Fruit fly (Drosophila melanogaster) whole organism, embryonic: ENCODE results near the gene CG15212.

ENCODE experiments used
- Antp ChIP-seq: fragments of 200-800 bp; sonication (Bioruptor generic); optimal IDR thresholded peaks from 3 replicates; lab custom pipeline; 2016; ENCODE audit warnings: missing biosample characterization, missing genetic modification characterization
- Atf-2 ChIP-seq: fragments of 200-800 bp; sonication (Bioruptor generic); optimal IDR thresholded peaks from 2 replicates; lab custom pipeline; 2016; ENCODE audit warnings: missing biosample characterization, missing genetic modification characterization
- Bgb ChIP-seq: fragments of 200-800 bp; sonication (Bioruptor generic); IDR thresholded peaks from 2 replicates; pipeline ENCODE4 v1.3.6; 2022; ENCODE audit warnings: missing biosample characterization, missing genetic modification characterization; ENCODE audit not compliant: partially characterized antibody
- CG10565 ChIP-seq: fragments of 200-800 bp; sonication (Bioruptor generic); optimal IDR thresholded peaks from 3 replicates; lab custom pipeline; 2016; ENCODE audit warnings: missing biosample characterization, mild to moderate bottlenecking, missing genetic modification characterization
- CG10654 ChIP-seq: fragments of 200-800 bp; sonication (Bioruptor generic); optimal IDR thresholded peaks from 2 replicates; lab custom pipeline; 2016; ENCODE audit warnings: missing biosample characterization, missing genetic modification characterization
- CG12219 ChIP-seq: fragments of 200-800 bp; sonication (Bioruptor generic); optimal IDR thresholded peaks from 3 replicates; lab custom pipeline; 2018; ENCODE audit warnings: missing biosample characterization, mild to moderate bottlenecking, missing genetic modification characterization
- CG15011 ChIP-seq: fragments of 200-800 bp; sonication (Bioruptor generic); optimal IDR thresholded peaks from 3 replicates; lab custom pipeline; 2018; ENCODE audit warnings: missing biosample characterization, mild to moderate bottlenecking, missing genetic modification characterization
- CG15479 ChIP-seq: fragments of 200-800 bp; sonication (Bioruptor generic); optimal IDR thresholded peaks from 3 replicates; lab custom pipeline; 2019; ENCODE audit warnings: missing biosample characterization, mild to moderate bottlenecking, missing genetic modification characterization, moderate library complexity
- CG1603 ChIP-seq: fragments of 200-800 bp; sonication (Bioruptor generic); optimal IDR thresholded peaks from 2 replicates; lab custom pipeline; 2019; ENCODE audit warnings: missing biosample characterization, mild to moderate bottlenecking, missing genetic modification characterization, moderate library complexity
- CG17361 ChIP-seq: fragments of 200-800 bp; sonication (Bioruptor generic); IDR thresholded peaks from 3 replicates; pipeline ENCODE4 v1.3.6; 2022; ENCODE audit warnings: missing biosample characterization, missing genetic modification characterization
- CG17829 ChIP-seq: fragments of 200-800 bp; optimal IDR thresholded peaks from 2 replicates; lab custom pipeline; 2019; ENCODE audit warnings: missing biosample characterization, mild to moderate bottlenecking, missing genetic modification characterization, moderate library complexity
- CG18599 ChIP-seq: fragments of 200-800 bp; sonication (Bioruptor generic); optimal IDR thresholded peaks from 3 replicates; lab custom pipeline; 2017; ENCODE audit warnings: missing biosample characterization, missing genetic modification characterization, mild to moderate bottlenecking, moderate library complexity, missing genetic modification reagents
- CG2202 ChIP-seq: fragments of 200-800 bp; sonication (Bioruptor generic); optimal IDR thresholded peaks from 2 replicates; lab custom pipeline; 2018; ENCODE audit warnings: missing biosample characterization, mild to moderate bottlenecking, missing genetic modification characterization
- CG2889 ChIP-seq: fragments of 200-800 bp; sonication (Bioruptor generic); IDR thresholded peaks from 3 replicates; pipeline ENCODE4 v1.3.6; 2022; ENCODE audit warnings: missing biosample characterization, missing genetic modification characterization
- CG3065 ChIP-seq: fragments of 200-800 bp; sonication (Bioruptor generic); optimal IDR thresholded peaks from 2 replicates; lab custom pipeline; 2016; ENCODE audit warnings: missing biosample characterization, missing genetic modification characterization
- CG32532 ChIP-seq: fragments of 200-800 bp; sonication (Bioruptor generic); IDR thresholded peaks from 2 replicates; pipeline ENCODE4 v1.3.6; 2022; ENCODE audit warnings: missing biosample characterization, missing genetic modification characterization
- CG3281 ChIP-seq: fragments of 200-800 bp; sonication (Bioruptor generic); optimal IDR thresholded peaks from 3 replicates; lab custom pipeline; 2017; ENCODE audit warnings: missing biosample characterization, mild to moderate bottlenecking, missing genetic modification characterization
- CG4360 ChIP-seq: fragments of 200-800 bp; sonication (Bioruptor generic); IDR thresholded peaks from 2 replicates; pipeline ENCODE4 v1.3.6; 2022; ENCODE audit warnings: missing biosample characterization, missing genetic modification characterization
- CG4707 ChIP-seq: fragments of 200-800 bp; sonication (Bioruptor generic); optimal IDR thresholded peaks from 2 replicates; lab custom pipeline; 2018; ENCODE audit warnings: missing biosample characterization, mild to moderate bottlenecking, missing genetic modification characterization, moderate library complexity
- CG6175 ChIP-seq: fragments of 200-800 bp; sonication (Bioruptor generic); IDR thresholded peaks from 3 replicates; pipeline ENCODE4 v1.3.6; 2022; ENCODE audit warnings: missing biosample characterization, missing genetic modification characterization
- CG7357 ChIP-seq: fragments of 200-800 bp; sonication (Bioruptor generic); IDR thresholded peaks from 3 replicates; pipeline ENCODE4 v1.3.6; 2022; ENCODE audit warnings: missing biosample characterization, missing genetic modification characterization
- Dek ChIP-seq: fragments of 200-800 bp; sonication (Bioruptor generic); optimal IDR thresholded peaks from 3 replicates; lab custom pipeline; 2019; ENCODE audit warnings: missing biosample characterization, mild to moderate bottlenecking, missing genetic modification characterization, moderate library complexity
- Ets97D ChIP-seq: fragments of 200-800 bp; sonication (Bioruptor generic); optimal IDR thresholded peaks from 3 replicates; lab custom pipeline; 2016; ENCODE audit warnings: missing biosample characterization, missing genetic modification characterization
- HHEX ChIP-seq: fragments of 200-800 bp; sonication (Bioruptor generic); optimal IDR thresholded peaks from 3 replicates; lab custom pipeline; 2017; ENCODE audit warnings: missing biosample characterization, mild to moderate bottlenecking, missing genetic modification characterization, missing genetic modification reagents
- Hr78 ChIP-seq, 2 experiments: fragments of 200-800 bp in 1 of 2; fragments of >200 bp in 1 of 2; sonication (Bioruptor generic) in 1 of 2; optimal IDR thresholded peaks; 2 replicates each; lab custom pipeline; 2017 to 2019; ENCODE audit warnings: missing biosample characterization in 2 of 2, missing genetic modification characterization in 2 of 2, mild to moderate bottlenecking in 1 of 2, moderate library complexity in 1 of 2
- Sox102F ChIP-seq: fragments of 200-800 bp; sonication (Bioruptor generic); optimal IDR thresholded peaks from 2 replicates; lab custom pipeline; 2018; ENCODE audit warnings: missing biosample characterization, mild to moderate bottlenecking, missing genetic modification characterization, moderate library complexity
- Ssrp ChIP-seq: fragments of 200-800 bp; sonication (Bioruptor generic); optimal IDR thresholded peaks from 2 replicates; lab custom pipeline; 2018; ENCODE audit warnings: missing biosample characterization, mild to moderate bottlenecking, missing genetic modification characterization, moderate library complexity
- TFAM ChIP-seq: fragments of 200-800 bp; sonication (Bioruptor generic); optimal IDR thresholded peaks from 2 replicates; lab custom pipeline; 2017; ENCODE audit warnings: missing biosample characterization, missing genetic modification characterization, inconsistent platforms
- abd-A ChIP-seq: fragments of 200-800 bp; sonication (Bioruptor generic); optimal IDR thresholded peaks from 3 replicates; lab custom pipeline; 2019; ENCODE audit warnings: missing biosample characterization, mild to moderate bottlenecking, missing genetic modification characterization, moderate library complexity
- az2 ChIP-seq: fragments of 200-800 bp; sonication (Bioruptor generic); optimal IDR thresholded peaks from 3 replicates; lab custom pipeline; 2016; ENCODE audit warnings: missing biosample characterization, missing genetic modification characterization
- bbx ChIP-seq: fragments of 200-800 bp; sonication (Bioruptor generic); IDR thresholded peaks from 2 replicates; pipeline ENCODE4 v1.3.6; 2022; ENCODE audit warnings: missing biosample characterization, missing genetic modification characterization; ENCODE audit not compliant: partially characterized antibody
- danr ChIP-seq: fragments of 200-800 bp; sonication (Bioruptor generic); IDR thresholded peaks from 2 replicates; pipeline ENCODE4 v1.3.6; 2022; ENCODE audit warnings: missing biosample characterization, missing genetic modification characterization
- dpn ChIP-seq, 2 experiments: fragments of 200-800 bp; sonication (Bioruptor generic); optimal IDR thresholded peaks; 3 replicates each; lab custom pipeline; 2016; ENCODE audit warnings: missing biosample characterization in 2 of 2, missing genetic modification characterization in 2 of 2
- dysf ChIP-seq: fragments of 200-800 bp; sonication (Bioruptor generic); IDR thresholded peaks from 3 replicates; pipeline ENCODE4 v1.3.6; 2022; ENCODE audit warnings: missing biosample characterization, missing genetic modification characterization
- hkb ChIP-seq, 2 experiments: fragments of 200-800 bp in 1 of 2; fragments of >200 bp in 1 of 2; sonication (Bioruptor generic) in 1 of 2; IDR thresholded peaks in 1 of 2; optimal IDR thresholded peaks in 1 of 2; 2 replicates each; pipeline versions ENCODE4 v1.3.6 to Lab custom; 2017 to 2022; ENCODE audit warnings: missing biosample characterization in 1 of 2, missing genetic modification characterization in 1 of 2
- jigr1 ChIP-seq: fragments of 200-800 bp; sonication (Bioruptor generic); IDR thresholded peaks from 3 replicates; pipeline ENCODE4 v1.3.6; 2022; ENCODE audit warnings: missing biosample characterization, missing genetic modification characterization
- jing ChIP-seq: fragments of 200-800 bp; sonication (Bioruptor generic); optimal IDR thresholded peaks from 2 replicates; lab custom pipeline; 2018; ENCODE audit warnings: missing biosample characterization, mild to moderate bottlenecking, missing genetic modification characterization
- jumu ChIP-seq: fragments of 200-800 bp; sonication (Bioruptor generic); optimal IDR thresholded peaks from 3 replicates; lab custom pipeline; 2016; ENCODE audit warnings: missing biosample characterization, missing genetic modification characterization
- ken ChIP-seq: fragments of 200-800 bp; sonication (Bioruptor generic); IDR thresholded peaks from 3 replicates; pipeline ENCODE4 v1.3.6; 2022; ENCODE audit warnings: missing biosample characterization, missing genetic modification characterization
- kni ChIP-seq: fragments of 200-800 bp; sonication (Bioruptor generic); optimal IDR thresholded peaks from 3 replicates; lab custom pipeline; 2017; ENCODE audit warnings: mild to moderate bottlenecking, missing biosample characterization, missing genetic modification reagents, missing genetic modification characterization
- org-1 ChIP-seq: fragments of 200-800 bp; sonication (Bioruptor generic); optimal IDR thresholded peaks from 2 replicates; lab custom pipeline; 2017; ENCODE audit warnings: missing biosample characterization, missing genetic modification characterization
- pho ChIP-seq: fragments of 200-800 bp; sonication (Bioruptor generic); optimal IDR thresholded peaks from 2 replicates; lab custom pipeline; 2016; ENCODE audit warnings: missing biosample characterization, missing genetic modification characterization
- pnt ChIP-seq: fragments of 200-800 bp; sonication (Bioruptor generic); optimal IDR thresholded peaks from 3 replicates; lab custom pipeline; 2016; ENCODE audit warnings: missing biosample characterization, missing genetic modification characterization
- sd ChIP-seq: fragments of 200-800 bp; sonication (Bioruptor generic); optimal IDR thresholded peaks from 3 replicates; lab custom pipeline; 2018; ENCODE audit warnings: missing biosample characterization, mild to moderate bottlenecking, missing genetic modification characterization, moderate library complexity
- sr ChIP-seq: fragments of 200-800 bp; sonication (Bioruptor generic); IDR thresholded peaks from 3 replicates; pipeline ENCODE4 v1.3.6; 2022; ENCODE audit warnings: missing biosample characterization, missing genetic modification characterization
- tup ChIP-seq: fragments of 200-800 bp; sonication (Bioruptor generic); optimal IDR thresholded peaks from 2 replicates; lab custom pipeline; 2016; ENCODE audit warnings: missing biosample characterization, mild to moderate bottlenecking, missing genetic modification characterization, moderate library complexity
- unc-4 ChIP-seq: fragments of 200-800 bp; sonication (Bioruptor generic); IDR thresholded peaks from 2 replicates; pipeline ENCODE4 v1.3.6; 2022; ENCODE audit warnings: missing biosample characterization, missing genetic modification characterization; ENCODE audit not compliant: partially characterized antibody
- zfh2 ChIP-seq: fragments of 200-800 bp; sonication (Bioruptor generic); optimal IDR thresholded peaks from 2 replicates; lab custom pipeline; 2016; ENCODE audit warnings: missing biosample characterization, missing genetic modification characterization

Gene CG15212

DNA sequence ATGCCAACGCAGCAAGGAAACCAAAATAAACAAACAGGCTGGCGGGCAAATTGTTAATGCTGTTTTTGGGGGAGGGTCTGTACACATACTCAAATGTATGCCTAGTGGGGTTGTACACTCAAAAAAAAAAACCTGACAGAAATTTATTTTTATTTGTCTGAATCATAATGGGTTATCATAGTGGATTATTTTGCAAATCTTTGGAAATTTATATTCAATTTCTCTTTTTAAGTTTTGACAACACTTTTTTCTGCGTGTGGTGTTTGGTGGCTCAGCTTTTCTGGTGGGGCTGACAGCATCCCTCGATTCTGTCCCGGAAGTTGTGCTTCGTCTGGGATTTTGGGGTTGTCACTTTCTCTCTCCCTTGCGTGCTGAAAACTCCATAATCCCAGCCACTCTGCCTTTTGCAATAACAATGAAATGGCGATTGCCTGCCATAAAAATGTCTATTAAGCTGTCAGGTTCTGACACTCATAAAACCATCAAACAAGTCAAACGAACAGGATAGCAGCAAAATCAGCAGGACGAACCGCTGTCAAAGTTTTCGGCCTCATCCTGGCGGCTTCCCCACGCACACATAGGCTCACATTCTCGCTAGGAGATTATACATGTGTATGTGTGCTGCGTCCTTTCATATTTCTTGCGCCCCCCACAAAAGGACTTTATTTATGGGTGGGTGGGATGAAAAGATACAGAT, 23.7 kb downstream of the CG15212 start (continued):
- no peak for TF ChIP-seq CG2202 (tag; lab: Kevin White, UChicago)
- peak; percentile 88 for TF ChIP-seq CG32532
- TF ChIP-seq pnt, result peak; percentile 71
- TF ChIP-seq sr (GFP tag; lab: Robert Waterston, UW), result no peak
- no peak for TF ChIP-seq jing (GFP tag; lab: Kevin White, UChicago)
- TF ChIP-seq CG1603, result peak; percentile 41
- TF ChIP-seq dpn (GFP tag; optimal IDR thresholded peaks at IDR 0.05; lab: Kevin White, UChicago), result peak; percentile 69 to 79
- TF ChIP-seq Atf-2 (GFP tag; lab: Kevin White, UChicago), result peak; percentile 51
- TF ChIP-seq CG6175 (GFP tag; lab: Robert Waterston, UW), result no peak
- no peak for TF ChIP-seq Bgb (GFP tag; lab: Robert Waterston, UW)
- TF ChIP-seq kni (GFP tag; lab: Kevin White, UChicago), result no peak
- TF ChIP-seq Sox102F (GFP tag; lab: Kevin White, UChicago), result peak; percentile 80
- peak; percentile 61; the same call in 1 of the 3 replicates for TF ChIP-seq jigr1
- no peak; the same call in 1 of the 3 replicates for TF ChIP-seq CG7357 (GFP tag; lab: Robert Waterston, UW)
- TF ChIP-seq Ssrp (tag; lab: Kevin White, UChicago), result peak; percentile 58
- no peak for TF ChIP-seq bbx (GFP tag; lab: Robert Waterston, UW)
- peak; percentile 71 for TF ChIP-seq HHEX (GFP tag; lab: Kevin White, UChicago)
- peak; percentile 83 for TF ChIP-seq pho
- peak; percentile 55 for TF ChIP-seq CG12219 (GFP tag; lab: Kevin White, UChicago)
- peak; percentile 37 for TF ChIP-seq Ets97D (GFP tag; lab: Kevin White, UChicago)
- no peak for TF ChIP-seq unc-4 (GFP tag; lab: Robert Waterston, UW)
- peak; percentile 72 for TF ChIP-seq tup (GFP tag; lab: Kevin White, UChicago)
- TF ChIP-seq CG15479 (GFP tag; lab: Kevin White, UChicago), result no peak
- TF ChIP-seq jumu, result peak; percentile 68
- peak; percentile 72 for TF ChIP-seq zfh2 (GFP tag; lab: Kevin White, UChicago)
- peak; percentile 44; the same call in 1 of the 3 replicates for TF ChIP-seq CG17361
- peak; percentile 20 for TF ChIP-seq CG4707 (GFP tag; lab: Kevin White, UChicago)
- peak; percentile 79 for TF ChIP-seq CG3281 (GFP tag; lab: Kevin White, UChicago)
- no peak for TF ChIP-seq Hr78 (GFP tag; optimal IDR thresholded peaks at IDR 0.05; lab: Kevin White, UChicago)
- TF ChIP-seq danr (GFP tag; lab: Robert Waterston, UW), result 0 out of 2 replicates have a peak, but pooled peaks have one; percentile 28
- TF ChIP-seq sd, result no peak
- TF ChIP-seq abd-A (tag; lab: Kevin White, UChicago), result peak; percentile 100
- TF ChIP-seq CG10654 (GFP tag; lab: Kevin White, UChicago), result peak; percentile 51
- TF ChIP-seq CG10565 (GFP tag; lab: Kevin White, UChicago), result no peak
- TF ChIP-seq ken (GFP tag; lab: Robert Waterston, UW), result peak; percentile 85
- no peak; the same call in 2 of the 3 replicates for TF ChIP-seq CG2889 (GFP tag; lab: Robert Waterston, UW)
- peak; percentile 88 for TF ChIP-seq dysf (GFP tag; lab: Robert Waterston, UW)
- peak; percentile 69 for TF ChIP-seq az2
- TF ChIP-seq CG15011 (GFP tag; lab: Kevin White, UChicago), result no peak
- no peak for TF ChIP-seq hkb (optimal IDR thresholded peaks at IDR 0.05; lab: Kevin White, UChicago)
- peak; percentile 90 for TF ChIP-seq hkb (GFP tag; IDR thresholded peaks at IDR 0.05; lab: Robert Waterston, UW)
- peak; percentile 94 for TF ChIP-seq CG18599
- TF ChIP-seq TFAM (GFP tag; lab: Kevin White, UChicago), result no peak
- TF ChIP-seq org-1 (GFP tag; lab: Kevin White, UChicago), result peak; percentile 70
- TF ChIP-seq CG17829 (tag; lab: Kevin White, UChicago), result peak; percentile 16
- TF ChIP-seq Antp (GFP tag; lab: Kevin White, UChicago), result peak; percentile 75
- TF ChIP-seq CG3065 (GFP tag; lab: Kevin White, UChicago), result no peak
- TF ChIP-seq CG4360 (GFP tag; lab: Robert Waterston, UW), result peak; percentile 44; the same call in 1 of the 2 replicates
- peak; percentile 81 for TF ChIP-seq Dek (tag; lab: Kevin White, UChicago)
